Worm (Caenorhabditis elegans): ENCODE results near the gene sta-1.
"Not testable (repeated sequence)": the region's sequence is repeated elsewhere in the genome, so short reads cannot be mapped to it uniquely, and the experiment has no call there.

The sta-1 gene

ce11 chrIV:16663591-16663990 lies 529 bp upstream of the sta-1 start (continued):
- TF ChIP-seq somi-1 (GFP tag; optimal IDR thresholded peaks at IDR 0.05): peak; percentile 17

DNA sequence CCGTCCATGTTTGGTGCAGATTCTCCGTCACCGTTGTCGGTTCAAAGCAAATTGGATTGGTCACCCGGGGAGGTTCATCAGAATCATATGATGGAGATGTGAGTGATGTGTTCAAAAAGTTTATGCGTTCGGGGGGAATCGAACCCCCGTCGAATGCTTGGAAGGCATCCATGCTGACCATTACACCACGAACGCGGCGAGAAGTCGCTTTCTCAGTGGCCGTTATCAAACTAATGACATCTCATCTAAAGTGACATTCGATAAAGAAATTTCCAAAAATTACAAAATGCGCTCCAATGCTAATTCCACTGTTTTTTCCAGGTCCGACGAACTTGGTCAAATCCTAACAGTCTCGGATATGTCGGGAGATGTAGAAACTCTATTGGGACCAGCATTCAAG lies 6.6 kb downstream of the sta-1 start:
- peak; percentile 58; the same call in 1 of the 2 replicates for TF ChIP-seq D2030.7 (GFP tag; IDR thresholded peaks at IDR 0.05)
- TF ChIP-seq attf-6 (GFP tag; IDR thresholded peaks at IDR 0.05): peak; percentile 95
- peak; percentile 84 for TF ChIP-seq tbp1 (GFP tag; optimal IDR thresholded peaks at IDR 0.05)
- peak; percentile 49 for TF ChIP-seq B0261.1 (tag; optimal IDR thresholded peaks at IDR 0.05)
- not testable (repeated sequence) for TF ChIP-seq snpc-4 (GFP tag; optimal IDR thresholded peaks at IDR 0.05); rpc-1 (optimal IDR thresholded peaks at IDR 0.05)
- peak in 2 of 4 experiments; percentile 73 to 81 for TF ChIP-seq snpc-4 (tag; optimal IDR thresholded peaks at IDR 0.05)
- peak; percentile 33; the same call in 1 of the 2 replicates for TF ChIP-seq hmg-1.2 (GFP tag; IDR thresholded peaks at IDR 0.05)
- 0 out of 2 replicates have a peak, but pooled peaks have one; percentile 10 for TF ChIP-seq egrh-3 (GFP tag; IDR thresholded peaks at IDR 0.05)
- peak; percentile 47 for TF ChIP-seq rpc-1 (tag; optimal IDR thresholded peaks at IDR 0.05)

- TF ChIP-seq hsf-1 (GFP tag; IDR thresholded peaks at IDR 0.05): peak; percentile 94
Observed at ce11 chrIV:16675494-16675893, 11.4 kb downstream of the sta-1 start.

ce11 chrIV:16681812-16682211 lies 17.7 kb downstream of the sta-1 start:
- TF ChIP-seq D2030.7 (GFP tag; IDR thresholded peaks at IDR 0.05) (peak; percentile 71), tbp1 (GFP tag; optimal IDR thresholded peaks at IDR 0.05) (peak; percentile 85), B0261.1 (tag; optimal IDR thresholded peaks at IDR 0.05) (peak; percentile 48), lin-26 (GFP tag; IDR thresholded peaks at IDR 0.05) (0 out of 2 replicates have a peak, but pooled peaks have one; percentile 37), hmg-1.2 (GFP tag; IDR thresholded peaks at IDR 0.05) (peak; percentile 42; the same call in 1 of the 2 replicates), rpc-1 (optimal IDR thresholded peaks at IDR 0.05) (peak; percentile 20), rpc-1 (tag; optimal IDR thresholded peaks at IDR 0.05) (peak; percentile 46), attf-6 (GFP tag; IDR thresholded peaks at IDR 0.05) (peak; percentile 92), snpc-4 (tag; optimal IDR thresholded peaks at IDR 0.05) (peak in 1 of 4 experiments; percentile 80), nfyb-1 (GFP tag; IDR thresholded peaks at IDR 0.05) (peak; percentile 70), ceh-100 (GFP tag; IDR thresholded peaks at IDR 0.05) (0 out of 2 replicates have a peak, but pooled peaks have one; percentile 11)
- TF ChIP-seq snpc-4 (GFP tag; optimal IDR thresholded peaks at IDR 0.05): not testable (repeated sequence)

DNA sequence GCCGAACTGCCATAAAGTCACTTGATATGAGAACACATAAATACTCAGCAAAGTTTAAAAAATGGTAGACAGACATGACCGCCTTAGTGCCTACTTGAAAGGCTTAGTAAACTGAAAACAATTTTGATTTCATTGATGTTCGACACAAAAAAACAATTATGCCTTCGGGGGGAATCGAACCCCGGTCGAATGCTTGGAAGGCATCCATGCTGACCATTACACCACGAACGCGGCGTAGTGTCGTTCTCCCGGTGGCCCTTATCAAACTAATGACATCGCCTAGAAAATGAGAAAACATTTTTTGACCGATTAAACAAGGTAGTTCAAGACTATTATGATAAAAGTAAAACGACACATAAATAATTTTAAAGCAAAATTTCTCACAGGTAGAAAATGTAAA lies 20.1 kb downstream of the sta-1 start:
- TF ChIP-seq tlf-1 (GFP tag; optimal IDR thresholded peaks at IDR 0.05) (peak; percentile 17), lin-54 (GFP tag; optimal IDR thresholded peaks at IDR 0.05) (no peak), rcor-1 (GFP tag; IDR thresholded peaks at IDR 0.05) (0 out of 2 replicates have a peak, but pooled peaks have one; percentile 48), mes-4 (tag; optimal IDR thresholded peaks at IDR 0.05) (no peak), dpl-1 (GFP tag; optimal IDR thresholded peaks at IDR 0.05) (no peak), tbp1 (GFP tag; optimal IDR thresholded peaks at IDR 0.05) (peak; percentile 95), hsf-1 (GFP tag; IDR thresholded peaks at IDR 0.05) (no peak), ceh-79 (tag; optimal IDR thresholded peaks at IDR 0.05) (no peak), let-526 (GFP tag; IDR thresholded peaks at IDR 0.05) (no peak), snpc-4 (GFP tag; optimal IDR thresholded peaks at IDR 0.05) (peak; percentile 88), snpc-4 (tag; optimal IDR thresholded peaks at IDR 0.05) (peak in 3 of 4 experiments; percentile 94 to 97 (median 96)), C17E4.6 (GFP tag; IDR thresholded peaks at IDR 0.05) (no peak), Y79H2A.3 (GFP tag; conservative IDR thresholded peaks at IDR 0.05) (no peak), lsl-1 (GFP tag; optimal IDR thresholded peaks at IDR 0.05) (peak; percentile 28), F23B12.7 (tag; optimal IDR thresholded peaks at IDR 0.05; ENCODE audit: insufficient read depth) (peak; percentile 66), T26A5.8 (tag; optimal IDR thresholded peaks at IDR 0.05) (no peak), snpc-3.4 (tag; optimal IDR thresholded peaks at IDR 0.05) (peak; percentile 50), ekl-4 (GFP tag; IDR thresholded peaks at IDR 0.05) (no peak), attf-6 (GFP tag; IDR thresholded peaks at IDR 0.05) (peak; percentile 97), ZK185.1 (tag; optimal IDR thresholded peaks at IDR 0.05; ENCODE audit: poor library complexity, severe bottlenecking) (peak; percentile 81), pbrm-1 (GFP tag; IDR thresholded peaks at IDR 0.05) (peak; percentile 53; the same call in 1 of the 2 replicates), ztf-28 (GFP tag; IDR thresholded peaks at IDR 0.05) (0 out of 2 replicates have a peak, but pooled peaks have one; percentile 54), lsy-27 (tag; optimal IDR thresholded peaks at IDR 0.05; ENCODE audit: borderline replicate concordance, insufficient read depth) (peak; percentile 40), ztf-18 (tag; optimal IDR thresholded peaks at IDR 0.05) (peak; percentile 42), T07F8.4 (tag; optimal IDR thresholded peaks at IDR 0.05) (peak; percentile 33), snpc-1.3 (tag; optimal IDR thresholded peaks at IDR 0.05; ENCODE audit: insufficient read depth) (peak; percentile 72), B0261.1 (tag; optimal IDR thresholded peaks at IDR 0.05) (peak; percentile 77), ztf-25 (GFP tag; IDR thresholded peaks at IDR 0.05) (peak; percentile 58; the same call in 1 of the 2 replicates), nhr-179 (tag; optimal IDR thresholded peaks at IDR 0.05) (no peak), lin-26 (GFP tag; IDR thresholded peaks at IDR 0.05) (peak; percentile 79; the same call in 1 of the 2 replicates)

Measured in whole organism, young adult.